Fruit fly (Drosophila melanogaster): ENCODE results near the gene Hs3st-B.

The Hs3st-B gene

DNA sequence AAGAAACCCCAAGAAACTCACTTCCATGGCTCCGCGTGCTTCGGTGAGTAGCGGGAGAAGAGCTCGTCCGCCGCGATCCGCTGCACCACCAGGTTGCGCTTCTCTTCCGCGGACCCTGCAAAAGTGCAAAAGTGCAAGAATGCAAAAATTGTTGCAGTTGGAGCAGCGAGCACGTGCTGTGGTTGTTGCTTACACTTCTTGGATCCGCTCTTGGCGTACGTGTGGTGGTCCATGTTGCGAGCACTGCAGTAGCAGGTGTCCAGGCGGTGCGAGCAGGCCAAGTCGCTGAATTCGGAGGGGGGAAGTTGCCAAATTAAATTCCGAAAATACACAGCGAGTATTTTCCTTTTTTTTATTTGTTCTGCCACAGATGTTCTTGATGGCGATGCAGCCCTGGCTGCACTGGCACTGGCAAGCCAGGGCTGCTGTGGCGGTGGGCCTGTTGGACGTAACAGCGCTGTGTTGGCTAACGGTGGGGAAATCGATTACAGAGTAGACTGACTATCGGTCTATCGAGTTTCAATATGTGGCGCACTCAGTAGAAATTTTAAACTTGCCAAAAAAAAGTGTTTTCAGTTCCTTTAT, 20.1 kb downstream of the Hs3st-B start, which contains the start of gene CG8010 (continued):
- TF ChIP-seq CG1647 (GFP tag; optimal IDR thresholded peaks at IDR 0.05) (no peak), CG17612 (GFP tag; IDR thresholded peaks at IDR 0.05) (no peak), gem (tag; optimal IDR thresholded peaks at IDR 0.05) (no peak), CG16779 (GFP tag; IDR thresholded peaks at IDR 0.05) (no peak), cad (GFP tag; optimal IDR thresholded peaks at IDR 0.05) (no peak), NC2α (GFP tag; optimal IDR thresholded peaks at IDR 0.05) (no peak), CG15011 (GFP tag; optimal IDR thresholded peaks at IDR 0.05) (no peak), Dbx (GFP tag; IDR thresholded peaks at IDR 0.05) (peak; percentile 33; the same call in 1 of the 3 replicates), CG13287 (GFP tag; IDR thresholded peaks at IDR 0.05; ENCODE audit: partially characterized antibody) (peak; percentile 73), CG11504 (tag; optimal IDR thresholded peaks at IDR 0.05) (no peak), kni (GFP tag; optimal IDR thresholded peaks at IDR 0.05) (no peak), CG17328 (GFP tag; IDR thresholded peaks at IDR 0.05) (no peak), wdn (GFP tag; IDR thresholded peaks at IDR 0.05) (no peak; the same call in 1 of the 2 replicates), org-1 (GFP tag; optimal IDR thresholded peaks at IDR 0.05) (no peak), CG18011 (GFP tag; optimal IDR thresholded peaks at IDR 0.05) (no peak), D (optimal IDR thresholded peaks at IDR 0.05) (no peak), D (GFP tag; optimal IDR thresholded peaks at IDR 0.05) (no peak), crp (GFP tag; optimal IDR thresholded peaks at IDR 0.05) (peak in 1 of 2 experiments; percentile 82), tx (GFP tag; optimal IDR thresholded peaks at IDR 0.05) (peak; percentile 1), Sox100B (GFP tag; optimal IDR thresholded peaks at IDR 0.05) (no peak), CG1792 (GFP tag; optimal IDR thresholded peaks at IDR 0.05) (no peak), Taf1 (GFP tag; IDR thresholded peaks at IDR 0.05) (no peak), CG17912 (GFP tag; optimal IDR thresholded peaks at IDR 0.05) (no peak), CG33557 (GFP tag; optimal IDR thresholded peaks at IDR 0.05) (no peak), CG3726 (GFP tag; IDR thresholded peaks at IDR 0.05) (no peak), CG16863 (GFP tag; optimal IDR thresholded peaks at IDR 0.05) (peak; percentile 10), caup (GFP tag; optimal IDR thresholded peaks at IDR 0.05; ENCODE audit: severe bottlenecking) (no peak), CG15269 (tag; optimal IDR thresholded peaks at IDR 0.05) (no peak), crol (GFP tag; IDR thresholded peaks at IDR 0.05) (no peak), HLH54F (GFP tag; optimal IDR thresholded peaks at IDR 0.05) (no peak), sug (tag; optimal IDR thresholded peaks at IDR 0.05) (peak; percentile 34), tll (GFP tag; optimal IDR thresholded peaks at IDR 0.05) (no peak), Jarid2 (GFP tag; optimal IDR thresholded peaks at IDR 0.05) (no peak), CG11456 (GFP tag; IDR thresholded peaks at IDR 0.05) (peak; percentile 39; the same call in 1 of the 3 replicates), CHES-1-like (GFP tag; optimal IDR thresholded peaks at IDR 0.05) (no peak), CG8924 (tag; optimal IDR thresholded peaks at IDR 0.05) (peak; percentile 15), CG2712 (tag; optimal IDR thresholded peaks at IDR 0.05) (peak; percentile 49), Trl (optimal IDR thresholded peaks at IDR 0.05) (no peak), Trl (GFP tag; optimal IDR thresholded peaks at IDR 0.05) (peak; percentile 9), btn (GFP tag; optimal IDR thresholded peaks at IDR 0.05) (no peak), chinmo (GFP tag; IDR thresholded peaks at IDR 0.05; ENCODE audit: partially characterized antibody) (0 out of 4 replicates have a peak, but pooled peaks have one; percentile 67), CG10321 (GFP tag; IDR thresholded peaks at IDR 0.05) (no peak), CG6765 (GFP tag; optimal IDR thresholded peaks at IDR 0.05) (no peak), mld (GFP tag; IDR thresholded peaks at IDR 0.05; ENCODE audit: partially characterized antibody) (no peak), E2f1 (GFP tag; IDR thresholded peaks at IDR 0.05) (no peak), CG4328 (GFP tag; optimal IDR thresholded peaks at IDR 0.05) (no peak), croc (GFP tag; conservative IDR thresholded peaks at IDR 0.05) (no peak), az2 (GFP tag; optimal IDR thresholded peaks at IDR 0.05) (peak; percentile 2), tup (GFP tag; optimal IDR thresholded peaks at IDR 0.05) (no peak), D19B (GFP tag; optimal IDR thresholded peaks at IDR 0.05) (no peak)
